Fruit fly (Drosophila melanogaster) whole organism, embryonic: ENCODE data around the gene CG5937.
A peak's percentile ranks its signal among the peaks of the same experiment; 100 is the strongest.

Experiments used
- Asciz ChIP-seq: fragments of 200-800 bp; sonication (Bioruptor generic); optimal IDR thresholded peaks from 2 replicates; lab custom pipeline; 2017; ENCODE audit warnings: missing biosample characterization, mild to moderate bottlenecking, missing genetic modification characterization, missing genetic modification reagents
- Atf3 ChIP-seq: fragments of 200-800 bp; sonication (Bioruptor generic); optimal IDR thresholded peaks from 3 replicates; lab custom pipeline; 2016; ENCODE audit warnings: missing biosample characterization, missing genetic modification characterization
- Awh ChIP-seq: fragments of 200-800 bp; sonication (Bioruptor generic); IDR thresholded peaks from 2 replicates; pipeline ENCODE4, ENCODE4 v1.3.6; 2022; ENCODE audit warnings: missing biosample characterization, missing genetic modification characterization
- Bdp1 ChIP-seq: fragments of 200-800 bp; sonication (Bioruptor generic); optimal IDR thresholded peaks from 3 replicates; lab custom pipeline; 2016; ENCODE audit warnings: missing biosample characterization, missing genetic modification characterization
- BtbVII ChIP-seq: fragments of 200-800 bp; sonication (Bioruptor generic); optimal IDR thresholded peaks from 3 replicates; lab custom pipeline; 2017; ENCODE audit warnings: missing biosample characterization, mild to moderate bottlenecking, missing genetic modification characterization
- C15 ChIP-seq: fragments of 200-800 bp; sonication (Bioruptor generic); IDR thresholded peaks from 3 replicates; pipeline ENCODE4 v1.3.6; 2022; ENCODE audit warnings: missing biosample characterization, missing genetic modification characterization
- CG12299 ChIP-seq: fragments of 200-800 bp; sonication (Bioruptor generic); optimal IDR thresholded peaks from 2 replicates; lab custom pipeline; 2018; ENCODE audit warnings: missing biosample characterization, mild to moderate bottlenecking, missing genetic modification characterization
- CG12942 ChIP-seq: fragments of 200-800 bp; sonication (Bioruptor generic); optimal IDR thresholded peaks from 3 replicates; lab custom pipeline; 2016; ENCODE audit warnings: missing biosample characterization, missing genetic modification characterization
- CG13775 ChIP-seq: fragments of 200-800 bp; sonication (Bioruptor generic); optimal IDR thresholded peaks from 3 replicates; lab custom pipeline; 2017; ENCODE audit warnings: missing biosample characterization, mild to moderate bottlenecking, missing genetic modification characterization
- CG14965 ChIP-seq: fragments of 200-800 bp; sonication (Bioruptor generic); optimal IDR thresholded peaks from 2 replicates; lab custom pipeline; 2016; ENCODE audit warnings: missing biosample characterization, missing genetic modification characterization, borderline replicate concordance
- CG15479 ChIP-seq: fragments of 200-800 bp; sonication (Bioruptor generic); optimal IDR thresholded peaks from 3 replicates; lab custom pipeline; 2019; ENCODE audit warnings: missing biosample characterization, mild to moderate bottlenecking, missing genetic modification characterization, moderate library complexity
- CG1602 ChIP-seq: fragments of 200-800 bp; sonication (Bioruptor generic); optimal IDR thresholded peaks from 3 replicates; lab custom pipeline; 2016; ENCODE audit warnings: missing biosample characterization, missing genetic modification characterization
- CG3065 ChIP-seq: fragments of 200-800 bp; sonication (Bioruptor generic); optimal IDR thresholded peaks from 2 replicates; lab custom pipeline; 2016; ENCODE audit warnings: missing biosample characterization, missing genetic modification characterization
- CG31441 ChIP-seq: fragments of 200-800 bp; sonication (Bioruptor generic); IDR thresholded peaks from 2 replicates; pipeline ENCODE4 v1.3.6; 2022; ENCODE audit warnings: missing biosample characterization, missing genetic modification characterization
- CG3163 ChIP-seq: fragments of 200-800 bp; sonication (Bioruptor generic); optimal IDR thresholded peaks from 3 replicates; lab custom pipeline; 2016; ENCODE audit warnings: missing biosample characterization, missing genetic modification characterization
- CG34376 ChIP-seq: fragments of 200-800 bp; sonication (Bioruptor generic); optimal IDR thresholded peaks from 2 replicates; lab custom pipeline; 2018; ENCODE audit warnings: missing biosample characterization, mild to moderate bottlenecking, missing genetic modification characterization
- CG4424 ChIP-seq: fragments of 200-800 bp; sonication (Bioruptor generic); optimal IDR thresholded peaks from 3 replicates; lab custom pipeline; 2016; ENCODE audit warnings: missing biosample characterization, missing genetic modification characterization
- CG4707 ChIP-seq: fragments of 200-800 bp; sonication (Bioruptor generic); optimal IDR thresholded peaks from 2 replicates; lab custom pipeline; 2018; ENCODE audit warnings: missing biosample characterization, mild to moderate bottlenecking, missing genetic modification characterization, moderate library complexity
- CG5180 ChIP-seq: fragments of 200-800 bp; sonication (Bioruptor generic); optimal IDR thresholded peaks from 3 replicates; lab custom pipeline; 2017; ENCODE audit warnings: missing biosample characterization, missing genetic modification characterization, mild to moderate bottlenecking, moderate library complexity, missing genetic modification reagents
- CG6791 ChIP-seq: fragments of 200-800 bp; sonication (Bioruptor generic); IDR thresholded peaks from 3 replicates; pipeline ENCODE4 v1.3.6; 2022; ENCODE audit warnings: missing biosample characterization, missing genetic modification characterization; ENCODE audit not compliant: partially characterized antibody
- GATAe ChIP-seq: fragments of 200-800 bp; sonication (Bioruptor generic); conservative IDR thresholded peaks from 2 replicates; pipeline ENCODE4 v1.3.6; 2022; ENCODE audit warnings: missing biosample characterization, missing genetic modification characterization
- H15 ChIP-seq: fragments of 200-800 bp; sonication (Bioruptor generic); IDR thresholded peaks from 3 replicates; pipeline ENCODE4 v1.3.6; 2022; ENCODE audit warnings: missing biosample characterization, missing genetic modification characterization
- NfI ChIP-seq: fragments of 200-800 bp; sonication (Bioruptor generic); optimal IDR thresholded peaks from 3 replicates; lab custom pipeline; 2018; ENCODE audit warnings: missing biosample characterization, mild to moderate bottlenecking, missing genetic modification characterization, moderate library complexity
- Ptx1 ChIP-seq: fragments of 200-800 bp; sonication (Bioruptor generic); IDR thresholded peaks from 2 replicates; pipeline ENCODE4 v1.3.6; 2022; ENCODE audit warnings: missing biosample characterization, missing genetic modification characterization
- TFAM ChIP-seq: fragments of 200-800 bp; sonication (Bioruptor generic); optimal IDR thresholded peaks from 2 replicates; lab custom pipeline; 2017; ENCODE audit warnings: missing biosample characterization, missing genetic modification characterization, inconsistent platforms
- amos ChIP-seq: fragments of 200-800 bp; sonication (Bioruptor generic); IDR thresholded peaks from 2 replicates; pipeline ENCODE4 v1.3.6; 2022; ENCODE audit warnings: missing biosample characterization, missing genetic modification characterization; ENCODE audit not compliant: partially characterized antibody
- br ChIP-seq: fragments of >200 bp; optimal IDR thresholded peaks from 2 replicates; lab custom pipeline; 2017
- dm ChIP-seq: fragments of 200-800 bp; sonication (Bioruptor generic); optimal IDR thresholded peaks from 3 replicates; lab custom pipeline; 2016; ENCODE audit warnings: missing biosample characterization, missing genetic modification characterization
- dmrt11E ChIP-seq: fragments of 200-800 bp; sonication (Bioruptor generic); optimal IDR thresholded peaks from 3 replicates; lab custom pipeline; 2018; ENCODE audit warnings: missing biosample characterization, mild to moderate bottlenecking, missing genetic modification characterization, moderate library complexity
- en ChIP-seq: fragments of 200-800 bp; sonication (Bioruptor generic); optimal IDR thresholded peaks from 2 replicates; lab custom pipeline; 2016; ENCODE audit warnings: missing biosample characterization, missing genetic modification characterization
- ewg ChIP-seq: fragments of 200-800 bp; sonication (Bioruptor generic); optimal IDR thresholded peaks from 3 replicates; lab custom pipeline; 2017; ENCODE audit warnings: mild to moderate bottlenecking, missing biosample characterization, missing genetic modification reagents, missing genetic modification characterization
- fd102C ChIP-seq: fragments of 200-800 bp; sonication (Bioruptor generic); optimal IDR thresholded peaks from 2 replicates; lab custom pipeline; 2018; ENCODE audit warnings: missing biosample characterization, mild to moderate bottlenecking, missing genetic modification characterization, moderate library complexity
- gfzf ChIP-seq: fragments of 200-800 bp; sonication (Bioruptor generic); optimal IDR thresholded peaks from 2 replicates; lab custom pipeline; 2016; ENCODE audit warnings: missing biosample characterization, mild to moderate bottlenecking, missing genetic modification characterization, moderate library complexity
- gt ChIP-seq: fragments of 200-800 bp; sonication (Bioruptor generic); IDR thresholded peaks from 2 replicates; pipeline ENCODE4 v1.3.6; 2022; ENCODE audit warnings: missing biosample characterization, missing genetic modification characterization
- h ChIP-seq: fragments of >200 bp; optimal IDR thresholded peaks from 2 replicates; lab custom pipeline; 2017
- insv ChIP-seq, 2 experiments: fragments of 200-800 bp; sonication (Bioruptor generic); optimal IDR thresholded peaks; 3 replicates each; lab custom pipeline; 2016 to 2018; ENCODE audit warnings: missing biosample characterization in 2 of 2, missing genetic modification characterization in 2 of 2
- jumu ChIP-seq: fragments of 200-800 bp; sonication (Bioruptor generic); optimal IDR thresholded peaks from 3 replicates; lab custom pipeline; 2016; ENCODE audit warnings: missing biosample characterization, missing genetic modification characterization
- lilli ChIP-seq: fragments of 200-800 bp; sonication (Bioruptor generic); optimal IDR thresholded peaks from 3 replicates; lab custom pipeline; 2016; ENCODE audit warnings: missing biosample characterization, missing genetic modification characterization
- luna ChIP-seq: fragments of 200-800 bp; sonication (Bioruptor generic); optimal IDR thresholded peaks from 2 replicates; lab custom pipeline; 2016; ENCODE audit warnings: missing biosample characterization, missing genetic modification characterization
- oc ChIP-seq: fragments of 200-800 bp; sonication (Bioruptor generic); optimal IDR thresholded peaks from 2 replicates; lab custom pipeline; 2018; ENCODE audit warnings: missing biosample characterization, mild to moderate bottlenecking, missing genetic modification characterization, moderate library complexity
- odd ChIP-seq: fragments of 200-800 bp; sonication (Bioruptor generic); optimal IDR thresholded peaks from 2 replicates; lab custom pipeline; 2017; ENCODE audit warnings: missing biosample characterization, mild to moderate bottlenecking, missing genetic modification characterization
- pan ChIP-seq, 4 experiments: fragments of >200 bp in 3 of 4; fragments of 200-800 bp in 1 of 4; sonication (Bioruptor generic) in 1 of 4; optimal IDR thresholded peaks in 3 of 4; IDR thresholded peaks in 1 of 4; 2 replicates each; pipeline versions ENCODE4 v1.3.6 to Lab custom; 2017 to 2022; ENCODE audit warnings: missing biosample characterization in 2 of 4, missing genetic modification characterization in 2 of 4, mixed read lengths in 1 of 4
- pfk ChIP-seq: fragments of 200-800 bp; sonication (Bioruptor generic); optimal IDR thresholded peaks from 2 replicates; lab custom pipeline; 2018; ENCODE audit warnings: missing biosample characterization, mild to moderate bottlenecking, missing genetic modification characterization, moderate library complexity
- pita ChIP-seq: fragments of 200-800 bp; sonication (Bioruptor generic); optimal IDR thresholded peaks from 2 replicates; lab custom pipeline; 2017; ENCODE audit warnings: missing biosample characterization, mild to moderate bottlenecking, missing genetic modification characterization
- schlank ChIP-seq: fragments of 200-800 bp; sonication (Bioruptor generic); optimal IDR thresholded peaks from 2 replicates; lab custom pipeline; 2018; ENCODE audit warnings: missing biosample characterization, mild to moderate bottlenecking, missing genetic modification characterization
- slbo ChIP-seq: fragments of 200-800 bp; sonication (Bioruptor generic); IDR thresholded peaks from 2 replicates; pipeline ENCODE4 v1.3.6; 2022; ENCODE audit warnings: missing biosample characterization, missing genetic modification characterization
- sr ChIP-seq: fragments of 200-800 bp; sonication (Bioruptor generic); IDR thresholded peaks from 3 replicates; pipeline ENCODE4 v1.3.6; 2022; ENCODE audit warnings: missing biosample characterization, missing genetic modification characterization
- unc-4 ChIP-seq: fragments of 200-800 bp; sonication (Bioruptor generic); IDR thresholded peaks from 2 replicates; pipeline ENCODE4 v1.3.6; 2022; ENCODE audit warnings: missing biosample characterization, missing genetic modification characterization; ENCODE audit not compliant: partially characterized antibody
- zen2 ChIP-seq: fragments of 200-800 bp; sonication (Bioruptor generic); IDR thresholded peaks from 3 replicates; pipeline ENCODE4 v1.3.6; 2022; ENCODE audit warnings: missing biosample characterization, missing genetic modification characterization; ENCODE audit not compliant: partially characterized antibody

Gene CG5937

DNA sequence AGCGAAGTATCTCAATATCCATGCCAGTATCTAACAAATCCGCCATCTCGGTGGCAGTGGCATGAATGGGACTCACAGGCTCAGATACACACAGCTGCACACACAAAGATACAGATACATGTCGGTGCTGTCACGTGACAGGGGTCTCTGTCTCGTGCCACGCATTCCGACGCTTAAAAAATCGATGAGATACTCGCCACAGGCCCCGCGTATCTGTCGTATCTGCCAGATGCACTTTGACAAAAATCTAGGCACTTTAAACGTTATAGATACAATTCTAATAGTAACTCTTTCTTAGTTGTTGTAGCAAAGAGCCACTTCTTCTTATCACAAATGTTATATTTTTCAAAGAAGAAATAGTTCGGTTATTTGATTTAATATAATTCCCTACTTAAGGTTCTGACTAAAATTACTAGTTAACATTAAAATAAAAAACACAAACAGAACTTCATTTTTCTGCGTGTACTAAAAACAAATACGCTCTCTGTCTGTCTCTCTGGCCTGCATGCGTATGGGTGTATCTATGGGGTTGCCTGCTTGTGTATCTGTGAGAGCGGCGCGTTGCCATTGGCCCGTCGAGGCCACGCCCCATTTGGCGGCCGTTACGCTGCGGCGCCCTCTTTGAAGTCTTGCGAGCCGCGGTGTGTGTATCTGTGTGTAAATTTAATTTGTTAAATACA is 38.9 kb upstream of the CG5937 start, which contains the start of gene CG4766 (continued):
- no peak for TF ChIP-seq zen2 (GFP tag; lab: Robert Waterston, UW)
- TF ChIP-seq CG4707 (GFP tag; lab: Kevin White, UChicago) = peak; percentile 75
- TF ChIP-seq Atf3 = peak; percentile 70
- peak; percentile 63 for TF ChIP-seq CG12942 (GFP tag; lab: Kevin White, UChicago)
- TF ChIP-seq Bdp1 = peak; percentile 74
- TF ChIP-seq CG1602 (GFP tag; lab: Kevin White, UChicago) = peak; percentile 85
- peak; percentile 48 for TF ChIP-seq CG3065 (GFP tag; lab: Kevin White, UChicago)
- peak; percentile 86 for TF ChIP-seq jumu
- TF ChIP-seq dmrt11E = peak; percentile 93
- peak; percentile 77 for TF ChIP-seq ewg (GFP tag; lab: Kevin White, UChicago)
- TF ChIP-seq luna (GFP tag; lab: Kevin White, UChicago) = no peak
- TF ChIP-seq H15 (GFP tag; lab: Robert Waterston, UW) = peak; percentile 72
- TF ChIP-seq schlank (tag; lab: Kevin White, UChicago) = peak; percentile 32
- TF ChIP-seq pan (optimal IDR thresholded peaks at IDR 0.05; lab: Kevin White, UChicago) = peak in 1 of 2 experiments; percentile 51
- TF ChIP-seq pan (GFP tag; optimal IDR thresholded peaks at IDR 0.05 in 1 of 2, IDR thresholded peaks at IDR 0.05 in 1 of 2) = peak in 1 of 2 experiments; percentile 80
- peak; percentile 52 for TF ChIP-seq CG34376
- no peak for TF ChIP-seq GATAe (GFP tag; lab: Robert Waterston, UW)
- peak; percentile 72 for TF ChIP-seq en (GFP tag; lab: Kevin White, UChicago)
- peak; percentile 72 for TF ChIP-seq CG5180 (GFP tag; lab: Kevin White, UChicago)
- TF ChIP-seq h = no peak
- peak; percentile 83 for TF ChIP-seq lilli (GFP tag; lab: Kevin White, UChicago)
- TF ChIP-seq slbo = peak; percentile 80
- TF ChIP-seq BtbVII (GFP tag; lab: Kevin White, UChicago) = peak; percentile 70
- TF ChIP-seq TFAM (GFP tag; lab: Kevin White, UChicago) = peak; percentile 21
- peak; percentile 68 for TF ChIP-seq dm (GFP tag; lab: Kevin White, UChicago)
- peak; percentile 84 for TF ChIP-seq Ptx1 (GFP tag; lab: Robert Waterston, UW)
- peak; percentile 48; the same call in 1 of the 2 replicates for TF ChIP-seq gt (GFP tag; lab: Robert Waterston, UW)
- peak; percentile 41 for TF ChIP-seq CG15479 (GFP tag; lab: Kevin White, UChicago)
- peak; percentile 23 for TF ChIP-seq CG3163
- TF ChIP-seq Awh (GFP tag; lab: Robert Waterston, UW) = peak; percentile 62; the same call in 1 of the 2 replicates
- TF ChIP-seq amos (GFP tag; lab: Robert Waterston, UW) = no peak
- peak; percentile 70 for TF ChIP-seq Asciz
- no peak for TF ChIP-seq unc-4 (GFP tag; lab: Robert Waterston, UW)
- no peak for TF ChIP-seq CG6791 (GFP tag; lab: Robert Waterston, UW)
- no peak for TF ChIP-seq br (lab: Kevin White, UChicago)
- TF ChIP-seq gfzf (GFP tag; lab: Kevin White, UChicago) = no peak
- TF ChIP-seq C15 (GFP tag; lab: Robert Waterston, UW) = peak; percentile 54; the same call in 1 of the 3 replicates
- TF ChIP-seq fd102C (GFP tag; lab: Kevin White, UChicago) = peak; percentile 70
- TF ChIP-seq oc (tag; lab: Kevin White, UChicago) = peak; percentile 73
- peak in 1 of 2 experiments; percentile 51 for TF ChIP-seq insv (GFP tag; optimal IDR thresholded peaks at IDR 0.05; lab: Kevin White, UChicago)
- TF ChIP-seq pfk = no peak
- TF ChIP-seq odd = peak; percentile 72
- TF ChIP-seq CG31441 = peak; percentile 91
- TF ChIP-seq CG4424 (GFP tag; lab: Kevin White, UChicago) = peak; percentile 90
- TF ChIP-seq CG13775 (GFP tag; lab: Kevin White, UChicago) = peak; percentile 87
- TF ChIP-seq pita (GFP tag; lab: Kevin White, UChicago) = no peak
- no peak for TF ChIP-seq CG14965
- TF ChIP-seq sr (GFP tag; lab: Robert Waterston, UW) = no peak
- peak; percentile 69 for TF ChIP-seq NfI (GFP tag; lab: Kevin White, UChicago)
- TF ChIP-seq CG12299 (tag; lab: Kevin White, UChicago) = peak; percentile 60
